Fruit fly (Drosophila melanogaster) whole organism, embryonic: ENCODE results near the gene CG6136.

ENCODE experiments used
- CG10147 ChIP-seq: fragments of 200-800 bp; sonication (Bioruptor generic); optimal IDR thresholded peaks from 2 replicates; lab custom pipeline; 2019; ENCODE audit warnings: missing biosample characterization, mild to moderate bottlenecking, missing genetic modification characterization, moderate library complexity
- CG10462 ChIP-seq: fragments of 200-800 bp; sonication (Bioruptor generic); optimal IDR thresholded peaks from 2 replicates; lab custom pipeline; 2016; ENCODE audit warnings: missing biosample characterization, missing genetic modification characterization
- CG12744 ChIP-seq: fragments of 200-800 bp; sonication (Bioruptor generic); optimal IDR thresholded peaks from 2 replicates; lab custom pipeline; 2016; ENCODE audit warnings: missing biosample characterization, missing genetic modification characterization
- CG15601 ChIP-seq: fragments of 200-800 bp; sonication (Bioruptor generic); optimal IDR thresholded peaks from 3 replicates; lab custom pipeline; 2019; ENCODE audit warnings: missing biosample characterization, mild to moderate bottlenecking, missing genetic modification characterization, moderate library complexity
- CG18599 ChIP-seq: fragments of 200-800 bp; sonication (Bioruptor generic); optimal IDR thresholded peaks from 3 replicates; lab custom pipeline; 2017; ENCODE audit warnings: missing biosample characterization, missing genetic modification characterization, mild to moderate bottlenecking, moderate library complexity, missing genetic modification reagents
- CG18619 ChIP-seq: fragments of 200-800 bp; sonication (Bioruptor generic); optimal IDR thresholded peaks from 3 replicates; lab custom pipeline; 2017; ENCODE audit warnings: missing biosample characterization, mild to moderate bottlenecking, missing genetic modification characterization
- CG2120 ChIP-seq: fragments of 200-800 bp; sonication (Bioruptor generic); optimal IDR thresholded peaks from 3 replicates; lab custom pipeline; 2016; ENCODE audit warnings: missing biosample characterization, missing genetic modification characterization
- CG2712 ChIP-seq: fragments of 200-800 bp; optimal IDR thresholded peaks from 3 replicates; lab custom pipeline; 2019; ENCODE audit warnings: missing biosample characterization, mild to moderate bottlenecking, missing genetic modification characterization, moderate library complexity
- CG6683 ChIP-seq: fragments of 200-800 bp; sonication (Bioruptor generic); optimal IDR thresholded peaks from 2 replicates; lab custom pipeline; 2017; ENCODE audit warnings: missing biosample characterization, mild to moderate bottlenecking, missing genetic modification characterization, missing genetic modification reagents
- CG7786 ChIP-seq: fragments of 200-800 bp; sonication (Bioruptor generic); optimal IDR thresholded peaks from 2 replicates; lab custom pipeline; 2016; ENCODE audit warnings: missing biosample characterization, missing genetic modification characterization
- CG7928 ChIP-seq: fragments of 200-800 bp; sonication (Bioruptor generic); optimal IDR thresholded peaks from 2 replicates; lab custom pipeline; 2017; ENCODE audit warnings: missing biosample characterization, mild to moderate bottlenecking, missing genetic modification characterization
- CG7987 ChIP-seq: fragments of 200-800 bp; sonication (Bioruptor generic); optimal IDR thresholded peaks from 2 replicates; lab custom pipeline; 2018; ENCODE audit warnings: missing biosample characterization, mild to moderate bottlenecking, missing genetic modification characterization, moderate library complexity
- CG9727 ChIP-seq: fragments of 200-800 bp; sonication (Bioruptor generic); optimal IDR thresholded peaks from 3 replicates; lab custom pipeline; 2017; ENCODE audit warnings: missing biosample characterization, mild to moderate bottlenecking, missing genetic modification characterization
- Dip3 ChIP-seq: fragments of 200-800 bp; sonication (Bioruptor generic); optimal IDR thresholded peaks from 3 replicates; lab custom pipeline; 2016; ENCODE audit warnings: missing biosample characterization, missing genetic modification characterization
- Hand ChIP-seq: fragments of 200-800 bp; sonication (Bioruptor generic); optimal IDR thresholded peaks from 2 replicates; lab custom pipeline; 2017; ENCODE audit warnings: mild to moderate bottlenecking, missing biosample characterization, missing genetic modification reagents, missing genetic modification characterization
- Hr3 ChIP-seq: fragments of 200-800 bp; sonication (Bioruptor generic); optimal IDR thresholded peaks from 3 replicates; lab custom pipeline; 2016; ENCODE audit warnings: missing biosample characterization, missing genetic modification characterization
- Mad ChIP-seq: fragments of 200-800 bp; sonication (Bioruptor generic); optimal IDR thresholded peaks from 2 replicates; lab custom pipeline; 2016; ENCODE audit warnings: missing biosample characterization, missing genetic modification characterization
- Myb ChIP-seq: fragments of 200-800 bp; sonication (Bioruptor generic); optimal IDR thresholded peaks from 2 replicates; lab custom pipeline; 2016; ENCODE audit warnings: missing biosample characterization, missing genetic modification characterization
- NfI ChIP-seq: fragments of 200-800 bp; sonication (Bioruptor generic); optimal IDR thresholded peaks from 3 replicates; lab custom pipeline; 2018; ENCODE audit warnings: missing biosample characterization, mild to moderate bottlenecking, missing genetic modification characterization, moderate library complexity
- Oli ChIP-seq: fragments of 200-800 bp; sonication (Bioruptor generic); optimal IDR thresholded peaks from 2 replicates; lab custom pipeline; 2018; ENCODE audit warnings: missing biosample characterization, mild to moderate bottlenecking, missing genetic modification characterization, moderate library complexity
- Opbp ChIP-seq: fragments of 200-800 bp; sonication (Bioruptor generic); IDR thresholded peaks from 3 replicates; pipeline ENCODE4 v1.3.6; 2022; ENCODE audit warnings: missing biosample characterization, missing genetic modification characterization; ENCODE audit not compliant: partially characterized antibody
- PHDP ChIP-seq: fragments of 200-800 bp; sonication (Bioruptor generic); optimal IDR thresholded peaks from 3 replicates; lab custom pipeline; 2018; ENCODE audit warnings: missing biosample characterization, mild to moderate bottlenecking, missing genetic modification characterization, moderate library complexity
- Vsx1 ChIP-seq: fragments of 200-800 bp; sonication (Bioruptor generic); optimal IDR thresholded peaks from 2 replicates; lab custom pipeline; 2017; ENCODE audit warnings: missing biosample characterization, mild to moderate bottlenecking, missing genetic modification characterization, missing genetic modification reagents
- bbx ChIP-seq: fragments of 200-800 bp; sonication (Bioruptor generic); IDR thresholded peaks from 2 replicates; pipeline ENCODE4 v1.3.6; 2022; ENCODE audit warnings: missing biosample characterization, missing genetic modification characterization; ENCODE audit not compliant: partially characterized antibody
- cg ChIP-seq: fragments of 200-800 bp; sonication (Bioruptor generic); optimal IDR thresholded peaks from 3 replicates; lab custom pipeline; 2019; ENCODE audit warnings: missing biosample characterization, mild to moderate bottlenecking, missing genetic modification characterization, moderate library complexity
- chn ChIP-seq: fragments of 200-800 bp; sonication (Bioruptor generic); optimal IDR thresholded peaks from 2 replicates; lab custom pipeline; 2016; ENCODE audit warnings: missing biosample characterization, missing genetic modification characterization
- crol ChIP-seq: fragments of 200-800 bp; sonication (Bioruptor generic); IDR thresholded peaks from 2 replicates; pipeline ENCODE4 v1.3.6; 2022; ENCODE audit warnings: missing biosample characterization, missing genetic modification characterization
- dimm ChIP-seq: fragments of 200-800 bp; sonication (Bioruptor generic); IDR thresholded peaks from 2 replicates; pipeline ENCODE4 v1.3.6; 2022; ENCODE audit warnings: missing biosample characterization, missing genetic modification characterization
- dmrt11E ChIP-seq: fragments of 200-800 bp; sonication (Bioruptor generic); optimal IDR thresholded peaks from 3 replicates; lab custom pipeline; 2018; ENCODE audit warnings: missing biosample characterization, mild to moderate bottlenecking, missing genetic modification characterization, moderate library complexity
- dpn ChIP-seq, 2 experiments: fragments of 200-800 bp; sonication (Bioruptor generic); optimal IDR thresholded peaks; 3 replicates each; lab custom pipeline; 2016; ENCODE audit warnings: missing biosample characterization in 2 of 2, missing genetic modification characterization in 2 of 2
- exex ChIP-seq: fragments of 200-800 bp; sonication (Bioruptor generic); optimal IDR thresholded peaks from 4 replicates; lab custom pipeline; 2018; ENCODE audit warnings: missing biosample characterization, mild to moderate bottlenecking, missing genetic modification characterization, moderate library complexity
- lilli ChIP-seq: fragments of 200-800 bp; sonication (Bioruptor generic); optimal IDR thresholded peaks from 3 replicates; lab custom pipeline; 2016; ENCODE audit warnings: missing biosample characterization, missing genetic modification characterization
- pho ChIP-seq: fragments of 200-800 bp; sonication (Bioruptor generic); optimal IDR thresholded peaks from 2 replicates; lab custom pipeline; 2016; ENCODE audit warnings: missing biosample characterization, missing genetic modification characterization
- phol ChIP-seq: fragments of 200-800 bp; sonication (Bioruptor generic); optimal IDR thresholded peaks from 3 replicates; lab custom pipeline; 2018; ENCODE audit warnings: missing biosample characterization, mild to moderate bottlenecking, missing genetic modification characterization, moderate library complexity
- repo ChIP-seq: fragments of 200-800 bp; sonication (Bioruptor generic); optimal IDR thresholded peaks from 2 replicates; lab custom pipeline; 2016; ENCODE audit warnings: missing biosample characterization, missing genetic modification characterization
- sd ChIP-seq: fragments of 200-800 bp; sonication (Bioruptor generic); optimal IDR thresholded peaks from 3 replicates; lab custom pipeline; 2018; ENCODE audit warnings: missing biosample characterization, mild to moderate bottlenecking, missing genetic modification characterization, moderate library complexity
- sens ChIP-seq: fragments of 200-800 bp; sonication (Bioruptor generic); peaks from one replicate; lab custom pipeline; 2016; ENCODE audit warnings: missing biosample characterization, missing genetic modification characterization
- sisA ChIP-seq: fragments of 200-800 bp; sonication (Bioruptor generic); IDR thresholded peaks from 2 replicates; pipeline ENCODE4 v1.3.6; 2022; ENCODE audit warnings: missing biosample characterization, missing genetic modification characterization
- trh ChIP-seq: fragments of 200-800 bp; sonication (Bioruptor generic); optimal IDR thresholded peaks from 2 replicates; lab custom pipeline; 2016; ENCODE audit warnings: missing biosample characterization, missing genetic modification characterization
- usp ChIP-seq: fragments of >200 bp; optimal IDR thresholded peaks from 2 replicates; lab custom pipeline; 2017; ENCODE audit warnings: missing biosample characterization, missing genetic modification characterization
- zf30C ChIP-seq: fragments of 200-800 bp; sonication (Bioruptor generic); optimal IDR thresholded peaks from 3 replicates; lab custom pipeline; 2018; ENCODE audit warnings: missing biosample characterization, mild to moderate bottlenecking, missing genetic modification characterization

CG6136 gene

dm6 chr3R:15340052-15340732, 31.8 kb downstream of the CG6136 start, which contains the start of gene SerRS-m (continued):
- TF ChIP-seq phol = peak; percentile 32
- TF ChIP-seq CG9727 = no peak
- no peak for TF ChIP-seq crol (GFP tag; lab: Robert Waterston, UW)
- TF ChIP-seq sens = peak; percentile 83
- no peak for TF ChIP-seq bbx (GFP tag; lab: Robert Waterston, UW)
- TF ChIP-seq Oli (tag; lab: Kevin White, UChicago) = peak; percentile 13
- TF ChIP-seq cg (GFP tag; lab: Kevin White, UChicago) = no peak
- no peak for TF ChIP-seq CG7987 (GFP tag; lab: Kevin White, UChicago)
- no peak for TF ChIP-seq CG2120 (GFP tag; lab: Kevin White, UChicago)
- TF ChIP-seq Opbp (GFP tag; lab: Robert Waterston, UW) = no peak
- TF ChIP-seq exex (tag; lab: Kevin White, UChicago) = peak; percentile 0
- no peak for TF ChIP-seq NfI (GFP tag; lab: Kevin White, UChicago)
- peak; percentile 39 for TF ChIP-seq CG2712
- peak; percentile 33 for TF ChIP-seq sd (tag; lab: Kevin White, UChicago)
- peak; percentile 3 for TF ChIP-seq dmrt11E (tag; lab: Kevin White, UChicago)
- TF ChIP-seq PHDP (tag; lab: Kevin White, UChicago) = peak; percentile 17
- no peak for TF ChIP-seq trh
- no peak for TF ChIP-seq CG7928 (GFP tag; lab: Kevin White, UChicago)
- no peak for TF ChIP-seq usp (GFP tag; lab: Kevin White, UChicago)
- TF ChIP-seq Vsx1 (GFP tag; lab: Kevin White, UChicago) = no peak
- TF ChIP-seq Hand = no peak
- no peak for TF ChIP-seq CG12744
- no peak for TF ChIP-seq Hr3 (GFP tag; lab: Kevin White, UChicago)
- peak; percentile 11 for TF ChIP-seq zf30C (GFP tag; lab: Kevin White, UChicago)
- no peak for TF ChIP-seq repo (GFP tag; lab: Kevin White, UChicago)
- peak; percentile 11 for TF ChIP-seq lilli
- TF ChIP-seq CG18599 (GFP tag; lab: Kevin White, UChicago) = no peak
- no peak for TF ChIP-seq dimm (GFP tag; lab: Robert Waterston, UW)
- no peak for TF ChIP-seq CG10462
- TF ChIP-seq CG18619 (GFP tag; lab: Kevin White, UChicago) = no peak
- TF ChIP-seq dpn (GFP tag; optimal IDR thresholded peaks at IDR 0.05; lab: Kevin White, UChicago) = peak in 1 of 2 experiments; percentile 7
- no peak for TF ChIP-seq Mad (GFP tag; lab: Kevin White, UChicago)
- peak; percentile 68 for TF ChIP-seq Myb
- no peak for TF ChIP-seq CG6683 (GFP tag; lab: Kevin White, UChicago)
- TF ChIP-seq sisA (GFP tag; lab: Robert Waterston, UW) = no peak
- no peak for TF ChIP-seq chn (GFP tag; lab: Kevin White, UChicago)
- no peak for TF ChIP-seq Dip3 (GFP tag; lab: Kevin White, UChicago)
- no peak for TF ChIP-seq CG10147 (GFP tag; lab: Kevin White, UChicago)
- TF ChIP-seq CG7786 (GFP tag; lab: Kevin White, UChicago) = no peak
- TF ChIP-seq CG15601 (tag; lab: Kevin White, UChicago) = peak; percentile 33
- TF ChIP-seq pho (GFP tag; lab: Kevin White, UChicago) = peak; percentile 1
